Worm (Caenorhabditis elegans) whole organism, L4 larva: ENCODE data around the gene Y41G9A.6.

Source experiments
- ZK546.5 ChIP-seq, 2 experiments: sonication (generic microtip); optimal IDR thresholded peaks; 2 replicates each; lab custom pipeline; 2017; ENCODE audit warnings: missing biosample characterization in 2 of 2, missing genetic modification characterization in 2 of 2
- fos-1 ChIP-seq: fragments of 150-350 bp; optimal IDR thresholded peaks from 2 replicates; lab custom pipeline; 2014; ENCODE audit warnings: missing biosample characterization, missing genetic modification characterization
- pha-4 ChIP-seq, 2 experiments: fragments of 150-350 bp in 1 of 2; fragments of 200-800 bp in 1 of 2; sonication (Bioruptor generic) in 1 of 2; IDR thresholded peaks in 1 of 2; optimal IDR thresholded peaks in 1 of 2; 2 replicates each; pipeline versions ENCODE4 v1.3.6 to Lab custom; 2014 to 2022; ENCODE audit warnings: missing genetic modification characterization in 2 of 2, missing genetic modification reagents in 2 of 2, missing biosample characterization in 1 of 2, missing compliant biosample characterization in 1 of 2

- TF ChIP-seq ZK546.5 (tag; optimal IDR thresholded peaks at IDR 0.05; lab: Kevin White, UChicago) (no peak), pha-4 (GFP tag; IDR thresholded peaks at IDR 0.05; lab: Robert Waterston, UW) (no peak), pha-4 (tag; optimal IDR thresholded peaks at IDR 0.05; lab: Kevin White, UChicago) (no peak), fos-1 (no peak)
These were observed 21.1 kb upstream of the Y41G9A.6 start, which contains the start of gene aqp-7 for ce11 chrX:3024637-3025113.
